Worm (Caenorhabditis elegans) whole organism, late embryonic: Measurements from ENCODE around the gene str-207.

ENCODE experiments used
- nhr-11 ChIP-seq: fragments of 150-350 bp; optimal IDR thresholded peaks from 2 replicates; lab custom pipeline; 2014; ENCODE audit warnings: missing biosample characterization, missing genetic modification characterization
- pag-3 ChIP-seq: sonication (generic microtip); optimal IDR thresholded peaks from 2 replicates; lab custom pipeline; 2016; ENCODE audit warnings: missing compliant biosample characterization, missing genetic modification characterization, borderline replicate concordance
- pqm-1 ChIP-seq: sonication (generic microtip); optimal IDR thresholded peaks from 2 replicates; lab custom pipeline; 2016; ENCODE audit warnings: missing genetic modification characterization, missing compliant biosample characterization
- unc-86 ChIP-seq: sonication (generic microtip); optimal IDR thresholded peaks from 2 replicates; lab custom pipeline; 2016; ENCODE audit warnings: missing genetic modification characterization, missing compliant biosample characterization

DNA sequence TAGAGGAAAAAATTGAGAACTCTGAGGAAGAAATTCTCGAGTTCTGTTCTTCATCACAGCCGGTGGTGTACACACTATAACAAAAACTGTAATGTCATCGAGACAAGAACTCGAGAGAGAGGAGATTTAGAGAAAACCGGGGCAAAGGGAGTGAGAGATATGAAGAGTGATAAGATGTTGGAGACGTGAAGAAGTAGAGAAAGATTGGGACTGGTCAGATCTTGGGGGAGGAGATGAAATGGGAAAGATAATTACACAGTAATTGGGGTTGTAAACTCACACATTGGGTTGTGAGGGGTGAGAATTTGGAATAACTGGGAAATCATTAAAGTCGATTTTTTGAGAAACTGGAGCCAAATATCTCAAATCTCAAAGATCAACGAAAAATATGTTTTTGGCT, 14.3 kb downstream of the str-207 start:
- TF ChIP-seq nhr-11 (no peak), pag-3 (tag; lab: Kevin White, UChicago) (no peak), unc-86 (tag; lab: Kevin White, UChicago) (no peak), pqm-1 (no peak)
